Fruit fly (Drosophila melanogaster) whole organism, prepupa: ENCODE measurements around the gene Drs.

Experiments
- CG10631 ChIP-seq: fragments of 200-800 bp; sonication (Bioruptor generic); optimal IDR thresholded peaks from 2 replicates; lab custom pipeline; 2016; ENCODE audit warnings: missing biosample characterization, missing genetic modification characterization
- CG10669 ChIP-seq: fragments of 200-800 bp; sonication (Bioruptor generic); optimal IDR thresholded peaks from 3 replicates; lab custom pipeline; 2018; ENCODE audit warnings: missing biosample characterization, mild to moderate bottlenecking, missing genetic modification characterization, moderate library complexity
- CG11762 ChIP-seq: fragments of 200-800 bp; sonication (Bioruptor generic); optimal IDR thresholded peaks from 3 replicates; lab custom pipeline; 2016; ENCODE audit warnings: missing biosample characterization, missing genetic modification characterization; ENCODE audit not compliant: insufficient read depth
- CG15336 ChIP-seq: fragments of 200-800 bp; sonication (Bioruptor generic); IDR thresholded peaks from 2 replicates; pipeline ENCODE4 v1.3.6; 2022; ENCODE audit warnings: missing biosample characterization, missing genetic modification characterization
- CG16779 ChIP-seq: fragments of 200-800 bp; sonication (Bioruptor generic); optimal IDR thresholded peaks from 3 replicates; lab custom pipeline; 2017; ENCODE audit warnings: missing biosample characterization, mild to moderate bottlenecking, missing genetic modification characterization
- CG3032 ChIP-seq: fragments of 200-800 bp; optimal IDR thresholded peaks from 2 replicates; lab custom pipeline; 2019; ENCODE audit warnings: missing biosample characterization, mild to moderate bottlenecking, missing genetic modification characterization, moderate library complexity
- CG32006 ChIP-seq: fragments of 200-800 bp; sonication (Bioruptor generic); optimal IDR thresholded peaks from 3 replicates; lab custom pipeline; 2017; ENCODE audit warnings: missing biosample characterization, mild to moderate bottlenecking, missing genetic modification characterization
- CG3919 ChIP-seq: fragments of 200-800 bp; sonication (Bioruptor generic); optimal IDR thresholded peaks from 3 replicates; lab custom pipeline; 2016; ENCODE audit warnings: missing biosample characterization, missing genetic modification characterization
- CG4318 ChIP-seq: fragments of 200-800 bp; sonication (Bioruptor generic); optimal IDR thresholded peaks from 3 replicates; lab custom pipeline; 2017; ENCODE audit warnings: missing biosample characterization, mild to moderate bottlenecking, missing genetic modification characterization
- CG6163 ChIP-seq: fragments of 200-800 bp; sonication (Bioruptor generic); IDR thresholded peaks from 3 replicates; pipeline ENCODE4 v1.3.6; 2022; ENCODE audit warnings: missing biosample characterization, missing genetic modification characterization
- CG6276 ChIP-seq: fragments of 200-800 bp; sonication (Bioruptor generic); optimal IDR thresholded peaks from 2 replicates; lab custom pipeline; 2017; ENCODE audit warnings: missing biosample characterization, mild to moderate bottlenecking, missing genetic modification characterization
- CG6792 ChIP-seq: fragments of 200-800 bp; sonication (Bioruptor generic); optimal IDR thresholded peaks from 3 replicates; lab custom pipeline; 2016; ENCODE audit warnings: missing biosample characterization, missing genetic modification characterization
- CG6808 ChIP-seq: fragments of 200-800 bp; sonication (Bioruptor generic); optimal IDR thresholded peaks from 3 replicates; lab custom pipeline; 2017; ENCODE audit warnings: missing biosample characterization, missing genetic modification characterization, mild to moderate bottlenecking, moderate library complexity, missing genetic modification reagents
- CG7368 ChIP-seq: fragments of 200-800 bp; sonication (Bioruptor generic); optimal IDR thresholded peaks from 3 replicates; lab custom pipeline; 2016; ENCODE audit warnings: missing biosample characterization, missing genetic modification characterization
- CG8119 ChIP-seq: fragments of 200-800 bp; sonication (Bioruptor generic); IDR thresholded peaks from 3 replicates; pipeline ENCODE4 v1.3.6; 2022; ENCODE audit warnings: missing biosample characterization, missing genetic modification characterization
- CG9139 ChIP-seq: fragments of 200-800 bp; sonication (Bioruptor generic); optimal IDR thresholded peaks from 3 replicates; lab custom pipeline; 2017; ENCODE audit warnings: missing biosample characterization, mild to moderate bottlenecking, missing genetic modification characterization
- Eip75B ChIP-seq: fragments of 200-800 bp; sonication (Bioruptor generic); optimal IDR thresholded peaks from 3 replicates; lab custom pipeline; 2016; ENCODE audit warnings: missing biosample characterization, missing genetic modification characterization
- Eip78C ChIP-seq: fragments of 200-800 bp; sonication (Bioruptor generic); peaks from one replicate; lab custom pipeline; 2016; ENCODE audit warnings: missing biosample characterization, missing genetic modification characterization
- Ets21C ChIP-seq: fragments of 200-800 bp; sonication (Bioruptor generic); optimal IDR thresholded peaks from 3 replicates; lab custom pipeline; 2016; ENCODE audit warnings: missing biosample characterization, missing genetic modification characterization
- Ets96B ChIP-seq: fragments of 200-800 bp; optimal IDR thresholded peaks from 2 replicates; lab custom pipeline; 2019; ENCODE audit warnings: missing biosample characterization, mild to moderate bottlenecking, missing genetic modification characterization, moderate library complexity
- Gug ChIP-seq: fragments of 200-800 bp; sonication (Bioruptor generic); IDR thresholded peaks from 2 replicates; pipeline ENCODE4 v1.3.6; 2022; ENCODE audit warnings: missing biosample characterization, missing genetic modification characterization
- Hr39 ChIP-seq: fragments of 200-800 bp; sonication (Bioruptor generic); optimal IDR thresholded peaks from 2 replicates; lab custom pipeline; 2016; ENCODE audit warnings: missing biosample characterization, missing genetic modification characterization
- Hr4 ChIP-seq: fragments of 200-800 bp; sonication (Bioruptor generic); optimal IDR thresholded peaks from 3 replicates; lab custom pipeline; 2016; ENCODE audit warnings: missing biosample characterization, missing genetic modification characterization
- Lpt ChIP-seq: fragments of 200-800 bp; sonication (Bioruptor generic); optimal IDR thresholded peaks from 3 replicates; lab custom pipeline; 2016; ENCODE audit warnings: missing biosample characterization, missing genetic modification characterization
- Met ChIP-seq: fragments of 200-800 bp; sonication (Bioruptor generic); optimal IDR thresholded peaks from 3 replicates; lab custom pipeline; 2016; ENCODE audit warnings: missing biosample characterization, missing genetic modification characterization
- OdsH ChIP-seq: fragments of 200-800 bp; sonication (Bioruptor generic); optimal IDR thresholded peaks from 3 replicates; lab custom pipeline; 2016; ENCODE audit warnings: missing biosample characterization, missing genetic modification characterization
- Smox ChIP-seq: fragments of 200-800 bp; sonication (Bioruptor generic); optimal IDR thresholded peaks from 3 replicates; lab custom pipeline; 2016; ENCODE audit warnings: missing biosample characterization, missing genetic modification characterization
- Sox102F ChIP-seq: fragments of 200-800 bp; sonication (Bioruptor generic); optimal IDR thresholded peaks from 2 replicates; lab custom pipeline; 2016; ENCODE audit warnings: missing biosample characterization, mild to moderate bottlenecking, missing genetic modification characterization
- Sox14 ChIP-seq: fragments of 200-800 bp; sonication (Bioruptor generic); optimal IDR thresholded peaks from 3 replicates; lab custom pipeline; 2016; ENCODE audit warnings: missing biosample characterization, missing genetic modification characterization
- Sox15 ChIP-seq: fragments of 200-800 bp; sonication (Bioruptor generic); optimal IDR thresholded peaks from 3 replicates; lab custom pipeline; 2016; ENCODE audit warnings: missing biosample characterization, missing genetic modification characterization
- achi ChIP-seq: fragments of 200-800 bp; sonication (Bioruptor generic); optimal IDR thresholded peaks from 3 replicates; lab custom pipeline; 2016; ENCODE audit warnings: missing biosample characterization, missing genetic modification characterization
- acj6 ChIP-seq: fragments of 200-800 bp; sonication (Bioruptor generic); optimal IDR thresholded peaks from 3 replicates; lab custom pipeline; 2016; ENCODE audit warnings: missing biosample characterization, missing genetic modification characterization
- cyc ChIP-seq: fragments of 200-800 bp; sonication (Bioruptor generic); optimal IDR thresholded peaks from 3 replicates; lab custom pipeline; 2016; ENCODE audit warnings: missing biosample characterization, missing genetic modification characterization
- dac ChIP-seq: fragments of 200-800 bp; sonication (Bioruptor generic); optimal IDR thresholded peaks from 2 replicates; lab custom pipeline; 2017; ENCODE audit warnings: missing biosample characterization, mild to moderate bottlenecking, missing genetic modification characterization
- dsx ChIP-seq: fragments of 200-800 bp; optimal IDR thresholded peaks from 3 replicates; lab custom pipeline; 2019; ENCODE audit warnings: missing biosample characterization, mild to moderate bottlenecking, missing genetic modification characterization, moderate library complexity; ENCODE audit not compliant: poor library complexity, severe bottlenecking
- eg ChIP-seq: fragments of 200-800 bp; sonication (Bioruptor generic); IDR thresholded peaks from 3 replicates; pipeline ENCODE4 v1.3.6; 2022; ENCODE audit warnings: missing biosample characterization, missing genetic modification characterization
- esn ChIP-seq: fragments of 200-800 bp; sonication (Bioruptor generic); optimal IDR thresholded peaks from 2 replicates; lab custom pipeline; 2016; ENCODE audit warnings: missing biosample characterization, mild to moderate bottlenecking, missing genetic modification characterization, moderate library complexity
- fd59A ChIP-seq: fragments of 200-800 bp; sonication (Bioruptor generic); optimal IDR thresholded peaks from 2 replicates; lab custom pipeline; 2017; ENCODE audit warnings: missing biosample characterization, mild to moderate bottlenecking, missing genetic modification characterization, missing genetic modification reagents
- fd85E ChIP-seq: fragments of 200-800 bp; sonication (Bioruptor generic); optimal IDR thresholded peaks from 3 replicates; lab custom pipeline; 2016; ENCODE audit warnings: missing biosample characterization, missing genetic modification characterization
- net ChIP-seq: fragments of 200-800 bp; sonication (Bioruptor generic); optimal IDR thresholded peaks from 3 replicates; lab custom pipeline; 2016; ENCODE audit warnings: missing biosample characterization, missing genetic modification characterization
- pdm3 ChIP-seq: fragments of 200-800 bp; sonication (Bioruptor generic); optimal IDR thresholded peaks from 3 replicates; lab custom pipeline; 2016; ENCODE audit warnings: missing biosample characterization, missing genetic modification characterization
- salr ChIP-seq, 2 experiments: fragments of 200-800 bp; sonication (Bioruptor generic); optimal IDR thresholded peaks; 3 replicates each; lab custom pipeline; 2016 to 2018; ENCODE audit warnings: missing biosample characterization in 2 of 2, missing genetic modification characterization in 2 of 2, mild to moderate bottlenecking in 1 of 2
- spab ChIP-seq: fragments of 200-800 bp; sonication (Bioruptor generic); optimal IDR thresholded peaks from 2 replicates; lab custom pipeline; 2017; ENCODE audit warnings: missing biosample characterization, mild to moderate bottlenecking, missing genetic modification characterization, missing genetic modification reagents
- svp ChIP-seq: fragments of 200-800 bp; sonication (Bioruptor generic); peaks from one replicate; lab custom pipeline; 2016; ENCODE audit warnings: missing biosample characterization, missing genetic modification characterization
- topi ChIP-seq: fragments of 200-800 bp; sonication (Bioruptor generic); optimal IDR thresholded peaks from 3 replicates; lab custom pipeline; 2016; ENCODE audit warnings: missing biosample characterization, missing genetic modification characterization
- vri ChIP-seq: fragments of 200-800 bp; sonication (Bioruptor generic); optimal IDR thresholded peaks from 3 replicates; lab custom pipeline; 2016; ENCODE audit warnings: missing biosample characterization, mild to moderate bottlenecking, missing genetic modification characterization

Gene Drs

DNA sequence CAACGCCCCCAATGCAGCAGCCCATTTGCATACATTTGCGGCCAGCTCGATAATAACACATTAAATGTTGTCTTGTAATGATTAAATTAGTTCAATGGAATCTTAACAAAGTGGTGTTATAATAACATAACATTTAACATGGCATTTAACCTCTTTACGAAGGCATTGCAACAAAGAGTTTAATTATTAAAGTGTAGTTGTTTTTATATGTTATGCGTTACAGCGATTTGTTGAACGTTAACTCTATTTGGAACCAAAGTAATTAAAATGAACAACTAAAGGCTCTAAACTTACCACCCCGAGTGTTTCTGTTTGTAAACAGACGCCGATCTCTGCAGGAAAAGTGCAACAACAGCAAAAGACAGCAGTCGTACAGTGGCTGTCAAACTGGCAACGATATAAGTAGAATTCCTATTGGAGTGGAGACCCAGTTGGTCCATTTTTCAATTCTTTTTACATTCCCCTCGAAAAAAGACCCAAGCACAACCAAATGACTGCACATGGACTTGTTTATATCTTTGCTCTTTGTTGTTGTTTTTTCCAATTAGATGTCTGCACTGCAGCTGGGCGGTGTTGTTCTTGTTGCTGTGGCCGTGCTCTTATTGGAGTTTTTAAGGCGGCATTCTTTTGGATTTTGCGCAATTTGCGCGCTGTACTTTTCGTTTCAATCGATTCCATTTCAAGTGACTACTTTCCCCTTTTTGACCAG lies 30.3 kb upstream of the Drs start:
- peak; percentile 8 for TF ChIP-seq CG10631
- TF ChIP-seq dsx: no peak
- peak; percentile 58 for TF ChIP-seq Eip78C (GFP tag; lab: Kevin White, UChicago)
- TF ChIP-seq CG9139 (GFP tag; lab: Kevin White, UChicago): peak; percentile 44
- peak; percentile 89 for TF ChIP-seq CG8119 (GFP tag; lab: Robert Waterston, UW)
- peak; percentile 40 for TF ChIP-seq achi (GFP tag; lab: Kevin White, UChicago)
- TF ChIP-seq pdm3: peak; percentile 23
- peak; percentile 48 for TF ChIP-seq OdsH (GFP tag; lab: Kevin White, UChicago)
- peak; percentile 75 for TF ChIP-seq CG10669 (GFP tag; lab: Kevin White, UChicago)
- peak; percentile 8 for TF ChIP-seq CG7368 (GFP tag; lab: Kevin White, UChicago)
- TF ChIP-seq vri (GFP tag; lab: Kevin White, UChicago): no peak
- no peak for TF ChIP-seq CG6792 (GFP tag; lab: Kevin White, UChicago)
- peak; percentile 12 for TF ChIP-seq net (GFP tag; lab: Kevin White, UChicago)
- no peak for TF ChIP-seq Sox15 (GFP tag; lab: Kevin White, UChicago)
- peak; percentile 44 for TF ChIP-seq Sox14 (GFP tag; lab: Kevin White, UChicago)
- no peak for TF ChIP-seq Eip75B (GFP tag; lab: Kevin White, UChicago)
- no peak for TF ChIP-seq Smox (GFP tag; lab: Kevin White, UChicago)
- peak; percentile 77 for TF ChIP-seq CG15336 (GFP tag; lab: Robert Waterston, UW)
- peak; percentile 78 for TF ChIP-seq CG6276 (GFP tag; lab: Kevin White, UChicago)
- peak; percentile 65 for TF ChIP-seq CG4318
- peak; percentile 77 for TF ChIP-seq CG3032 (tag; lab: Kevin White, UChicago)
- no peak for TF ChIP-seq fd59A
- peak; percentile 75 for TF ChIP-seq eg (GFP tag; lab: Robert Waterston, UW)
- TF ChIP-seq fd85E (GFP tag; lab: Kevin White, UChicago): no peak
- peak; percentile 41; the same call in 2 of the 3 replicates for TF ChIP-seq CG6163 (GFP tag; lab: Robert Waterston, UW)
- TF ChIP-seq Ets96B (tag; lab: Kevin White, UChicago): peak; percentile 79
- peak; percentile 30 for TF ChIP-seq CG16779 (tag; lab: Kevin White, UChicago)
- TF ChIP-seq topi (GFP tag; lab: Kevin White, UChicago): peak; percentile 18
- peak; percentile 1 for TF ChIP-seq Lpt (GFP tag; lab: Kevin White, UChicago)
- peak; percentile 70 for TF ChIP-seq spab
- peak; percentile 85 for TF ChIP-seq CG32006 (GFP tag; lab: Kevin White, UChicago)
- TF ChIP-seq CG11762: peak; percentile 37
- TF ChIP-seq dac (GFP tag; lab: Kevin White, UChicago): peak; percentile 59
- TF ChIP-seq Hr39: no peak
- peak in 1 of 2 experiments; percentile 51 for TF ChIP-seq salr (GFP tag; optimal IDR thresholded peaks at IDR 0.05; lab: Kevin White, UChicago)
- TF ChIP-seq Hr4 (GFP tag; lab: Kevin White, UChicago): peak; percentile 76
- TF ChIP-seq CG3919 (GFP tag; lab: Kevin White, UChicago): peak; percentile 55
- TF ChIP-seq CG6808 (GFP tag; lab: Kevin White, UChicago): peak; percentile 70

DNA sequence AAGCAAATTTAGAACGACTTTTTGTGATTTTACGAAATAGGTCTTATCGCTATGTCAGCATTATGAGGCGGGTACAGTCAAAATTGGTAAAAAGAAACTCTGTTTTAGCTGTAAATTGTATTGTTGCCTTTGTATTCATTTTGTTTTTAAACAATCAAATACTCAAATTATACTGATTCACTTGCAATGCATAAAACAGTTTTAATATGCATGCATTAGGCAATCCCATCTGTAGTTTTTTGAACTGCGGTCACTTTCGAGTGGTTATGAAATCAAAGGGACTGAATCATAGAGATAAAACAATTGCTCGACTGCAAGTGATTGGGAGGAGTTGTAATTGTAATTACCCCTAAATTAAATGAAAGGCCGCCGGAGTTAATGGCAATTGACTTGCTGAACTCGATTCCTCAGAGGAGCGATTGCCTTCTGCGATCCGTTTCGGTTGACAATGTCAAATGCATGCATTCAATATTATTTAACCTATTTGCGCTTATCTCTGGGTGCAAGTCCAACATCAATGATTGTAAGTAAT lies 29.6 kb upstream of the Drs start:
- TF ChIP-seq topi (GFP tag; lab: Kevin White, UChicago) (no peak), dac (GFP tag; lab: Kevin White, UChicago) (no peak), fd85E (GFP tag; lab: Kevin White, UChicago) (no peak), esn (peak; percentile 6), Ets96B (tag; lab: Kevin White, UChicago) (no peak), CG9139 (GFP tag; lab: Kevin White, UChicago) (no peak), CG32006 (GFP tag; lab: Kevin White, UChicago) (no peak), Sox102F (no peak), acj6 (GFP tag; lab: Kevin White, UChicago) (no peak), Met (GFP tag; lab: Kevin White, UChicago) (peak; percentile 37), CG8119 (GFP tag; lab: Robert Waterston, UW) (no peak), Hr4 (GFP tag; lab: Kevin White, UChicago) (no peak), salr (GFP tag; optimal IDR thresholded peaks at IDR 0.05; lab: Kevin White, UChicago) (no peak), CG6276 (GFP tag; lab: Kevin White, UChicago) (no peak), Sox15 (GFP tag; lab: Kevin White, UChicago) (no peak), svp (GFP tag; lab: Kevin White, UChicago) (peak; percentile 94), Gug (GFP tag; lab: Robert Waterston, UW) (no peak), cyc (GFP tag; lab: Kevin White, UChicago) (no peak), Hr39 (peak; percentile 39), Ets21C (no peak), vri (GFP tag; lab: Kevin White, UChicago) (peak; percentile 65)
